Worm (Caenorhabditis elegans) whole organism, mixed stage, embryonic: ENCODE measurements around the gene hecw-1.
"Not testable (repeated sequence)": the region's sequence is repeated elsewhere in the genome, so short reads cannot be mapped to it uniquely, and the experiment has no call there.

Experiments
- M03D4.4 ChIP-seq: sonication (generic microtip); optimal IDR thresholded peaks from 2 replicates; lab custom pipeline; 2017; ENCODE audit warnings: mild to moderate bottlenecking, missing genetic modification characterization, missing compliant biosample characterization
- blmp-1 ChIP-seq: fragments of 150-350 bp; optimal IDR thresholded peaks from 2 replicates; lab custom pipeline; 2014; ENCODE audit warnings: missing biosample characterization, missing genetic modification characterization
- ceh-39 ChIP-seq: fragments of 150-350 bp; optimal IDR thresholded peaks from 2 replicates; lab custom pipeline; 2014; ENCODE audit warnings: missing biosample characterization, missing genetic modification characterization
- ceh-43 ChIP-seq: fragments of 200-800 bp; sonication (Bioruptor generic); optimal IDR thresholded peaks from 2 replicates; lab custom pipeline; 2018; ENCODE audit warnings: mild to moderate bottlenecking, missing genetic modification characterization, moderate library complexity, missing compliant biosample characterization
- ceh-83 ChIP-seq: fragments of 200-800 bp; sonication (Bioruptor generic); optimal IDR thresholded peaks from 2 replicates; lab custom pipeline; 2018; ENCODE audit warnings: mild to moderate bottlenecking, missing genetic modification characterization, missing compliant biosample characterization
- cnd-1 ChIP-seq: fragments of 200-800 bp; sonication (Bioruptor generic); optimal IDR thresholded peaks from 2 replicates; lab custom pipeline; 2018; ENCODE audit warnings: mild to moderate bottlenecking, missing genetic modification characterization, missing compliant biosample characterization
- drap-1 ChIP-seq: fragments of 200-800 bp; sonication (Bioruptor generic); optimal IDR thresholded peaks from 3 replicates; lab custom pipeline; 2018; ENCODE audit warnings: mild to moderate bottlenecking, missing genetic modification characterization, missing compliant biosample characterization
- elt-1 ChIP-seq: sonication (generic microtip); optimal IDR thresholded peaks from 2 replicates; lab custom pipeline; 2017; ENCODE audit warnings: missing genetic modification characterization, mild to moderate bottlenecking, missing compliant biosample characterization, antibody characterized with exemption, moderate library complexity, borderline replicate concordance; ENCODE audit not compliant: insufficient read depth
- elt-3 ChIP-seq: fragments of 150-350 bp; optimal IDR thresholded peaks from 2 replicates; lab custom pipeline; 2014; ENCODE audit warnings: missing biosample characterization, missing genetic modification characterization
- hlh-1 ChIP-seq: fragments of 150-350 bp; optimal IDR thresholded peaks from 2 replicates; lab custom pipeline; 2014; ENCODE audit warnings: missing biosample characterization, missing genetic modification reagents, missing genetic modification characterization
- lin-32 ChIP-seq: fragments of 200-800 bp; sonication (Bioruptor generic); optimal IDR thresholded peaks from 2 replicates; lab custom pipeline; 2018; ENCODE audit warnings: mild to moderate bottlenecking, missing genetic modification characterization, missing compliant biosample characterization
- lsy-2 ChIP-seq: fragments of 150-350 bp; optimal IDR thresholded peaks from 2 replicates; lab custom pipeline; 2014; ENCODE audit warnings: missing biosample characterization, missing genetic modification characterization
- mab-5 ChIP-seq: fragments of 150-350 bp; optimal IDR thresholded peaks from 2 replicates; lab custom pipeline; 2014; ENCODE audit warnings: missing biosample characterization, missing genetic modification characterization
- mep-1 ChIP-seq: fragments of 150-350 bp; optimal IDR thresholded peaks from 2 replicates; lab custom pipeline; 2017; ENCODE audit warnings: missing biosample characterization, missing genetic modification reagents, missing genetic modification characterization, inconsistent platforms
- mls-2 ChIP-seq: sonication (generic microtip); optimal IDR thresholded peaks from 2 replicates; lab custom pipeline; 2016; ENCODE audit warnings: mild to moderate bottlenecking, missing genetic modification characterization, moderate library complexity, missing compliant biosample characterization
- nhr-12 ChIP-seq: fragments of 150-350 bp; optimal IDR thresholded peaks from 2 replicates; lab custom pipeline; 2014; ENCODE audit warnings: missing biosample characterization, missing genetic modification characterization
- nhr-2 ChIP-seq: fragments of 150-350 bp; optimal IDR thresholded peaks from 2 replicates; lab custom pipeline; 2014; ENCODE audit warnings: missing biosample characterization, missing genetic modification characterization
- nhr-237 ChIP-seq: fragments of 150-350 bp; optimal IDR thresholded peaks from 2 replicates; lab custom pipeline; 2014; ENCODE audit warnings: missing biosample characterization, missing genetic modification characterization
- nhr-28 ChIP-seq: fragments of 150-350 bp; optimal IDR thresholded peaks from 2 replicates; lab custom pipeline; 2014; ENCODE audit warnings: missing biosample characterization, missing genetic modification characterization
- nhr-76 ChIP-seq: sonication (generic microtip); optimal IDR thresholded peaks from 2 replicates; lab custom pipeline; 2017; ENCODE audit warnings: missing biosample characterization, missing genetic modification characterization
- pha-4 ChIP-seq: fragments of 150-350 bp; optimal IDR thresholded peaks from 2 replicates; lab custom pipeline; 2018; ENCODE audit warnings: missing biosample characterization, missing genetic modification reagents, missing genetic modification characterization
- sptf-1 ChIP-seq: sonication (generic microtip); optimal IDR thresholded peaks from 2 replicates; lab custom pipeline; 2017; ENCODE audit warnings: mild to moderate bottlenecking, missing genetic modification characterization, moderate library complexity, missing compliant biosample characterization
- unc-120 ChIP-seq: sonication (generic microtip); optimal IDR thresholded peaks from 2 replicates; lab custom pipeline; 2017; ENCODE audit warnings: missing genetic modification characterization, missing compliant biosample characterization; ENCODE audit not compliant: poor library complexity, severe bottlenecking
- unc-39 ChIP-seq: fragments of 150-350 bp; optimal IDR thresholded peaks from 2 replicates; lab custom pipeline; 2014; ENCODE audit warnings: missing biosample characterization, missing genetic modification characterization
- zip-8 ChIP-seq: fragments of 150-350 bp; optimal IDR thresholded peaks from 2 replicates; lab custom pipeline; 2014; ENCODE audit warnings: missing biosample characterization, missing genetic modification characterization
- ztf-11 ChIP-seq: fragments of 150-350 bp; optimal IDR thresholded peaks from 2 replicates; lab custom pipeline; 2014; ENCODE audit warnings: missing biosample characterization, missing genetic modification characterization

Gene hecw-1

DNA sequence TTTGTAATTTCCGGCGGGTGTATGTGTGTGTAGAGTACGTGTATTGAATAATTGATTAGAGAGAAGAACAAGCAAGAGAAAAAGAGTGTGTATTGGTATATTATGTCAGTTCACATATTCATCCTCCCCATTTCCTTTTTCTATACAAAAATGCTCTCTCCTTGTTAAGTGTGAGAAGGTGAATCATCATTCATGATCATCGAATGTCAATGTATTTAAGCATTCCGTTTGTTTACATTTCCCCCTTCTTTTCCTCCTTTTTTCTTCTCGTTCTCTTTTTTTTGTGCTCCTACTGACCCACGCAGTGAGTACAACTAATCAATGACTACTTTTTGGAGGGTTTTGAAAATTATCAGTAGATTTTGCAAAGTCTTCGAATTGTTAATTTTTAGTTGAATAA, 46.3 kb downstream of the hecw-1 start:
- TF ChIP-seq lsy-2 (no peak), unc-120 (no peak), pha-4 (peak; percentile 12)
- TF ChIP-seq, all 35 proteins: peak for 1

DNA sequence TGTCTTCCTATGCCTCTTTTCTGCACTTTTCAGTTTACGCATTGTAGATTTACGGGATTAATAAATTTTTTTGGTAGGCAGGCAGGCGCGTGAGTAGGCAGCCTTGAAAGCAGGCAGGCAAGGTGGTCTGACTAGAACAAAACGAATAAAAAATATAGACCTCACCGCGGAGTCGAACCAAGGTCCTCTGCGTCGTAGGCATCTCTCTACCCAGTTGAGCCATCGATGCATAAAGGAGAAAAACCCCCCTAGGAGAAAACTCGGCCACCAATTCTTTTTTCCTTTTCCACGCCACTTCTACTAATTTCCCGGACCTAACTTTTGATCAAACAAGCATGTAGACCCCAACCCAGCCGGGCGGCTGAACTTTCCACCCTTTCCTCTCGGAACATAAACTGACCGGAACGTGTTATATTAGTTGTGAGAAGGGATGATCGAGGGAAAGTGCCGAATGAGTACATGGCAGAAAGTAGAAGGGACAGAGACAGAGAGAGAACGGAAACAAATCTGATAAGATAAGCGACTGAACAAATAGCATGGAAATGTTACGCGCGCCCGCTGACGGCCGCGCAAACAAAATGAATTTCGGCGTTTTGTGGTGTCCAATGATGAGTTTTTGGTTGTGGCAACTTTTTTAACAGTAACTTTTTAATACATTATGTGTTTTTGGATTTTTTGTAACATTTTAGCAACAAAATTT, 50.3 kb downstream of the hecw-1 start:
- TF ChIP-seq elt-3 (tag; lab: Kevin White, UChicago) (peak; percentile 92), blmp-1 (tag; lab: Kevin White, UChicago) (peak; percentile 63), elt-1 (tag; lab: Kevin White, UChicago) (no peak), hlh-1 (tag; lab: Kevin White, UChicago) (no peak), nhr-76 (tag; lab: Kevin White, UChicago) (no peak), mep-1 (tag; lab: Kevin White, UChicago) (no peak), pha-4 (peak; percentile 49)

DNA sequence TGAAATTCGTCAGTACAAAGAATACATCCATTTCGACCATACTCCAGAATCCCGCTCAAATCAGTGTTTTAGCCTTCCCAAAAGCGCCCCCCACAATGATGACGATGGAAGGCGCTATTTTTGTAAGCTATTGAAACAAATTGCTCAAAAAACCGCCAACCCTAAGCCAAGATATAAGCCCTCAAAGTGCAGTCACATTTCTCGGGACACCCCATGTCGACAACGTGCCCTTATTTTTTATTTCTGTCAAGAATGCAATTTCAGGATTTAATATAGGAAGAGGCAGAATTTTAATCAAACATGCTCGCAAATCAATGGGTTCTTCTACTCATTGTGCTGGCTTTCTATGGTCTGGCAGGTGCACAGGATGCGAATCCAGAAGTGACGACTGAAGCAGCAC, 57.0 kb downstream of the hecw-1 start, which contains the start of gene Y53G8AR.1:
Gene Y53G8AR.1 (plus strand): TSS at position 301 of the 400 bp plus-strand sequence.
- not testable (repeated sequence) for TF ChIP-seq M03D4.4; ceh-39 (tag; lab: Kevin White, UChicago); ztf-11 (tag; lab: Kevin White, UChicago)
- TF ChIP-seq, all 35 proteins: peak for 0; not testable (repeated sequence) for 35

DNA sequence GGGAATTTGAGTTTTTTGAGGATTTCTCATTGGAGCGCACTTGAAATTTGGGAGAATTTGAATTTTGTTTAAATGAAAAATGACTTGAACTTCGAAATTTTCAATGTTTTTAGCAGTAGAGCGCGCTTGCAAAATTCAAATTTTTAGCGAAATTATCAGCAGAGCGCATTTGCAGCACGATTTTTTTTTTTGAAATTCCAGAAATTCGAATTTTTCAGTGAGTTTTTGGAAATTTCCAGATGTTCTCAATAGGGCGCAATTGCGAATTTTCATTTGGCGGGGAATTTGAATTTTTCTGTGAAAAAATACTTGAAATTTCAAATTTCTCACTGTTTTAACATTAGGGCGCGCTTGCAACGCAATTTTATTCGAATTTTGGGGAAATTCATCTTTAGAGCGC, 58.0 kb downstream of the hecw-1 start:
- TF ChIP-seq sptf-1 (tag; lab: Kevin White, UChicago) (no peak), mab-5 (no peak), nhr-28 (no peak), hlh-1 (tag; lab: Kevin White, UChicago) (no peak), ztf-11 (tag; lab: Kevin White, UChicago) (no peak), ceh-43 (GFP tag; lab: Kevin White, UChicago) (no peak)
- TF ChIP-seq, all 35 proteins: peak for 0

DNA sequence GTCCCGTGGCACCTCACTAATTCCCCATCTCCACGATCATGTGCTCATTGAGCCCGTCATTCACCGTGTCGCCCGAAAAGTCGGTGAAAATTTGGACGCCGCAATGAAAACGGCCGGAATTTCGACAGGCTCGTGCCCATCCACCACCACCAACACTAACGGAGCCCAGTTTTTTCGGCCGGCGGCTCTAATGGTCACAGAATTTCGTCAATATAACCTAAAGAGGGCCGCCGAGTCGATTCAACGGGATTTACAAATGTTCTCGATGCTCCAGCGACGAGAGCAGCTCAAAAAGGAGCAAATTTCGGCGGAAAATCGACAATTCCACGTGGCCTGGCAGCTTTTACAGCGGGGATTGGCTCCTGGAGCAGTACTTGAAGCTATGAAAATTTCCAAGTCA, 60.3 kb downstream of the hecw-1 start:
- TF ChIP-seq unc-39 (tag; lab: Kevin White, UChicago) (no peak), sptf-1 (tag; lab: Kevin White, UChicago) (no peak), nhr-76 (tag; lab: Kevin White, UChicago) (no peak), nhr-2 (tag; lab: Kevin White, UChicago) (no peak), ceh-43 (GFP tag; lab: Kevin White, UChicago) (no peak), nhr-237 (no peak), lin-32 (GFP tag; lab: Kevin White, UChicago) (no peak), drap-1 (GFP tag; lab: Kevin White, UChicago) (no peak), cnd-1 (no peak), ceh-39 (tag; lab: Kevin White, UChicago) (no peak), mls-2 (no peak), hlh-1 (tag; lab: Kevin White, UChicago) (no peak), lsy-2 (no peak), zip-8 (tag; lab: Kevin White, UChicago) (no peak), blmp-1 (tag; lab: Kevin White, UChicago) (no peak), nhr-12 (tag; lab: Kevin White, UChicago) (no peak), ztf-11 (tag; lab: Kevin White, UChicago) (no peak), ceh-83 (GFP tag; lab: Kevin White, UChicago) (no peak)
